Worm (Caenorhabditis elegans): Measurements from ENCODE around the gene crm-1.

The crm-1 gene

ce11 chrV:10332012-10332411 lies at the start of gene crm-1:
crm-1 (minus strand) TSS chrV:10332112.
- no peak for TF ChIP-seq nhr-11 (tag; optimal IDR thresholded peaks at IDR 0.05)
- no peak for TF ChIP-seq nhr-28 (tag; optimal IDR thresholded peaks at IDR 0.05)
- no peak for TF ChIP-seq fos-1 (tag; optimal IDR thresholded peaks at IDR 0.05)
- TF ChIP-seq fkh-2 (tag; optimal IDR thresholded peaks at IDR 0.05): no peak
- no peak for TF ChIP-seq egl-5 (tag; optimal IDR thresholded peaks at IDR 0.05)
- TF ChIP-seq sea-2 (GFP tag; optimal IDR thresholded peaks at IDR 0.05): no peak
- no peak for TF ChIP-seq hmg-11 (tag; optimal IDR thresholded peaks at IDR 0.05)
- TF ChIP-seq nhr-237 (tag; optimal IDR thresholded peaks at IDR 0.05): no peak
- no peak for TF ChIP-seq jun-1 (tag; optimal IDR thresholded peaks at IDR 0.05)
- no peak for TF ChIP-seq nhr-43 (tag; optimal IDR thresholded peaks at IDR 0.05; ENCODE audit: poor library complexity, severe bottlenecking)

- TF ChIP-seq nhr-28 (tag; optimal IDR thresholded peaks at IDR 0.05) (no peak), pqm-1 (tag; optimal IDR thresholded peaks at IDR 0.05) (no peak), snpc-4 (tag; optimal IDR thresholded peaks at IDR 0.05) (no peak), R02D3.7 (tag; optimal IDR thresholded peaks at IDR 0.05) (no peak), elt-3 (tag; optimal IDR thresholded peaks at IDR 0.05) (no peak)
These were observed 47.8 kb upstream of the crm-1 start for ce11 chrV:10379761-10380160.

ce11 chrV:10379293-10379692 lies 47.4 kb upstream of the crm-1 start, which contains the start of gene AC3.12:
AC3.12 (minus strand) TSS chrV:10379393.
- TF ChIP-seq nhr-76 (tag; optimal IDR thresholded peaks at IDR 0.05) (no peak), nfya-1 (tag; optimal IDR thresholded peaks at IDR 0.05; ENCODE audit: insufficient read depth) (no peak), egl-5 (tag; optimal IDR thresholded peaks at IDR 0.05) (no peak), elt-1 (tag; optimal IDR thresholded peaks at IDR 0.05) (no peak), nhr-67 (tag; optimal IDR thresholded peaks at IDR 0.05) (no peak), lin-15B (tag; optimal IDR thresholded peaks at IDR 0.05) (no peak), elt-3 (tag; optimal IDR thresholded peaks at IDR 0.05) (no peak), aly-2 (tag; optimal IDR thresholded peaks at IDR 0.05) (no peak), ztf-11 (tag; optimal IDR thresholded peaks at IDR 0.05) (no peak), eor-1 (tag; optimal IDR thresholded peaks at IDR 0.05) (no peak), unc-39 (tag; optimal IDR thresholded peaks at IDR 0.05) (no peak), R02D3.7 (tag; optimal IDR thresholded peaks at IDR 0.05) (no peak), nhr-28 (tag; optimal IDR thresholded peaks at IDR 0.05) (no peak), snpc-4 (tag; optimal IDR thresholded peaks at IDR 0.05) (no peak), mml-1 (tag; optimal IDR thresholded peaks at IDR 0.05) (no peak), ama-1 (optimal IDR thresholded peaks at IDR 0.05) (no peak), unc-62 (GFP tag; optimal IDR thresholded peaks at IDR 0.05) (no peak), fos-1 (tag; optimal IDR thresholded peaks at IDR 0.05) (no peak)

ce11 chrV:10371951-10372350 lies 40.0 kb upstream of the crm-1 start, which contains the start of gene ugt-49:
ugt-49 (plus strand) TSS chrV:10372321.
- TF ChIP-seq daf-12 (tag; optimal IDR thresholded peaks at IDR 0.05) (no peak), pqm-1 (tag; optimal IDR thresholded peaks at IDR 0.05) (peak; percentile 40), fkh-2 (tag; optimal IDR thresholded peaks at IDR 0.05) (no peak), nfya-1 (tag; optimal IDR thresholded peaks at IDR 0.05; ENCODE audit: insufficient read depth) (no peak), pha-4 (tag; optimal IDR thresholded peaks at IDR 0.05) (peak; percentile 23), nhr-43 (tag; optimal IDR thresholded peaks at IDR 0.05; ENCODE audit: poor library complexity, severe bottlenecking) (no peak), nhr-23 (tag; optimal IDR thresholded peaks at IDR 0.05) (no peak), skn-1 (tag; optimal IDR thresholded peaks at IDR 0.05) (no peak), ceh-9 (tag; optimal IDR thresholded peaks at IDR 0.05) (no peak), ztf-4 (tag; optimal IDR thresholded peaks at IDR 0.05) (no peak), ZK546.5 (tag; optimal IDR thresholded peaks at IDR 0.05) (no peak), elt-2 (tag; optimal IDR thresholded peaks at IDR 0.05) (peak; percentile 63), eor-1 (tag; optimal IDR thresholded peaks at IDR 0.05) (no peak), nhr-76 (tag; optimal IDR thresholded peaks at IDR 0.05) (no peak)

ce11 chrV:10371177-10371576 lies 39.3 kb upstream of the crm-1 start:
- TF ChIP-seq pqm-1 (tag; optimal IDR thresholded peaks at IDR 0.05) (peak; percentile 40), elt-2 (tag; optimal IDR thresholded peaks at IDR 0.05) (peak; percentile 84), lin-15B (tag; optimal IDR thresholded peaks at IDR 0.05) (no peak), jun-1 (tag; optimal IDR thresholded peaks at IDR 0.05) (peak; percentile 45)

Measured in whole organism, L3 larva.